Fruit fly (Drosophila melanogaster) whole organism, embryonic: ENCODE data around the gene CG33233.

ENCODE experiments used
- Bgb ChIP-seq: fragments of 200-800 bp; sonication (Bioruptor generic); IDR thresholded peaks from 2 replicates; pipeline ENCODE4 v1.3.6; 2022; ENCODE audit warnings: missing biosample characterization, missing genetic modification characterization; ENCODE audit not compliant: partially characterized antibody
- CG10209 ChIP-seq: fragments of 200-800 bp; sonication (Bioruptor generic); optimal IDR thresholded peaks from 3 replicates; lab custom pipeline; 2017; ENCODE audit warnings: missing biosample characterization, mild to moderate bottlenecking, missing genetic modification characterization, missing genetic modification reagents
- CG10462 ChIP-seq: fragments of 200-800 bp; sonication (Bioruptor generic); optimal IDR thresholded peaks from 2 replicates; lab custom pipeline; 2016; ENCODE audit warnings: missing biosample characterization, missing genetic modification characterization
- CG10565 ChIP-seq: fragments of 200-800 bp; sonication (Bioruptor generic); optimal IDR thresholded peaks from 3 replicates; lab custom pipeline; 2016; ENCODE audit warnings: missing biosample characterization, mild to moderate bottlenecking, missing genetic modification characterization
- CG12219 ChIP-seq: fragments of 200-800 bp; sonication (Bioruptor generic); optimal IDR thresholded peaks from 3 replicates; lab custom pipeline; 2018; ENCODE audit warnings: missing biosample characterization, mild to moderate bottlenecking, missing genetic modification characterization
- CG1602 ChIP-seq: fragments of 200-800 bp; sonication (Bioruptor generic); optimal IDR thresholded peaks from 3 replicates; lab custom pipeline; 2016; ENCODE audit warnings: missing biosample characterization, missing genetic modification characterization
- CG18599 ChIP-seq: fragments of 200-800 bp; sonication (Bioruptor generic); optimal IDR thresholded peaks from 3 replicates; lab custom pipeline; 2017; ENCODE audit warnings: missing biosample characterization, missing genetic modification characterization, mild to moderate bottlenecking, moderate library complexity, missing genetic modification reagents
- CG3065 ChIP-seq: fragments of 200-800 bp; sonication (Bioruptor generic); optimal IDR thresholded peaks from 2 replicates; lab custom pipeline; 2016; ENCODE audit warnings: missing biosample characterization, missing genetic modification characterization
- CG32767 ChIP-seq: fragments of 200-800 bp; sonication (Bioruptor generic); IDR thresholded peaks from 2 replicates; pipeline ENCODE4 v1.3.6; 2022; ENCODE audit warnings: missing biosample characterization, missing genetic modification characterization
- CG3847 ChIP-seq: fragments of 200-800 bp; sonication (Bioruptor generic); IDR thresholded peaks from 2 replicates; pipeline ENCODE4 v1.3.6; 2022; ENCODE audit warnings: missing biosample characterization, missing genetic modification characterization
- CG3995 ChIP-seq: fragments of 200-800 bp; sonication (Bioruptor generic); optimal IDR thresholded peaks from 3 replicates; lab custom pipeline; 2016; ENCODE audit warnings: missing biosample characterization, missing genetic modification characterization
- CG4328 ChIP-seq: fragments of 200-800 bp; sonication (Bioruptor generic); optimal IDR thresholded peaks from 3 replicates; lab custom pipeline; 2017; ENCODE audit warnings: missing biosample characterization, missing genetic modification reagents, missing genetic modification characterization
- CG5180 ChIP-seq: fragments of 200-800 bp; sonication (Bioruptor generic); optimal IDR thresholded peaks from 3 replicates; lab custom pipeline; 2017; ENCODE audit warnings: missing biosample characterization, missing genetic modification characterization, mild to moderate bottlenecking, moderate library complexity, missing genetic modification reagents
- CG5245 ChIP-seq: fragments of 200-800 bp; sonication (Bioruptor generic); optimal IDR thresholded peaks from 3 replicates; lab custom pipeline; 2016; ENCODE audit warnings: missing biosample characterization, missing genetic modification characterization
- CG6254 ChIP-seq: fragments of 200-800 bp; sonication (Bioruptor generic); optimal IDR thresholded peaks from 3 replicates; lab custom pipeline; 2017; ENCODE audit warnings: mild to moderate bottlenecking, missing biosample characterization, missing genetic modification reagents, missing genetic modification characterization
- CG6765 ChIP-seq: fragments of 200-800 bp; sonication (Bioruptor generic); optimal IDR thresholded peaks from 3 replicates; lab custom pipeline; 2017; ENCODE audit warnings: missing biosample characterization, mild to moderate bottlenecking, missing genetic modification characterization
- CG7372 ChIP-seq: fragments of 200-800 bp; sonication (Bioruptor generic); IDR thresholded peaks from 2 replicates; pipeline ENCODE4 v1.3.6; 2022; ENCODE audit warnings: missing biosample characterization, missing genetic modification characterization
- CG7987 ChIP-seq: fragments of 200-800 bp; sonication (Bioruptor generic); optimal IDR thresholded peaks from 2 replicates; lab custom pipeline; 2018; ENCODE audit warnings: missing biosample characterization, mild to moderate bottlenecking, missing genetic modification characterization, moderate library complexity
- CG8281 ChIP-seq: fragments of 200-800 bp; sonication (Bioruptor generic); optimal IDR thresholded peaks from 2 replicates; lab custom pipeline; 2018; ENCODE audit warnings: missing biosample characterization, mild to moderate bottlenecking, missing genetic modification characterization, moderate library complexity
- CG8290 ChIP-seq, 3 experiments: fragments of 200-800 bp; sonication (Bioruptor generic); optimal IDR thresholded peaks; 2 replicates each; lab custom pipeline; 2016 to 2019; ENCODE audit warnings: missing biosample characterization in 3 of 3, missing genetic modification characterization in 3 of 3, mild to moderate bottlenecking in 2 of 3, moderate library complexity in 1 of 3
- CG8388 ChIP-seq: fragments of 200-800 bp; sonication (Bioruptor generic); optimal IDR thresholded peaks from 2 replicates; lab custom pipeline; 2019; ENCODE audit warnings: missing biosample characterization, mild to moderate bottlenecking, missing genetic modification characterization, moderate library complexity
- CG9437 ChIP-seq: fragments of 200-800 bp; sonication (Bioruptor generic); optimal IDR thresholded peaks from 2 replicates; lab custom pipeline; 2018; ENCODE audit warnings: missing biosample characterization, mild to moderate bottlenecking, missing genetic modification characterization
- CoRest ChIP-seq: fragments of 200-800 bp; sonication (Bioruptor generic); optimal IDR thresholded peaks from 3 replicates; lab custom pipeline; 2018; ENCODE audit warnings: missing biosample characterization, mild to moderate bottlenecking, missing genetic modification characterization, moderate library complexity
- Dek ChIP-seq: fragments of 200-800 bp; sonication (Bioruptor generic); optimal IDR thresholded peaks from 3 replicates; lab custom pipeline; 2019; ENCODE audit warnings: missing biosample characterization, mild to moderate bottlenecking, missing genetic modification characterization, moderate library complexity
- Gug ChIP-seq: fragments of 200-800 bp; sonication (Bioruptor generic); IDR thresholded peaks from 4 replicates; pipeline ENCODE4 v1.3.6; 2022; ENCODE audit warnings: missing biosample characterization, missing genetic modification characterization
- HLH3B ChIP-seq: fragments of 200-800 bp; sonication (Bioruptor generic); IDR thresholded peaks from 2 replicates; pipeline ENCODE4 v1.3.6; 2022; ENCODE audit warnings: missing biosample characterization, missing genetic modification characterization
- Hsf ChIP-seq: fragments of 200-800 bp; sonication (Bioruptor generic); optimal IDR thresholded peaks from 3 replicates; lab custom pipeline; 2016; ENCODE audit warnings: missing biosample characterization, missing genetic modification characterization
- Mes4 ChIP-seq: fragments of 200-800 bp; sonication (Bioruptor generic); optimal IDR thresholded peaks from 2 replicates; lab custom pipeline; 2016; ENCODE audit warnings: missing biosample characterization, missing genetic modification characterization
- Oli ChIP-seq: fragments of 200-800 bp; sonication (Bioruptor generic); optimal IDR thresholded peaks from 2 replicates; lab custom pipeline; 2018; ENCODE audit warnings: missing biosample characterization, mild to moderate bottlenecking, missing genetic modification characterization, moderate library complexity
- Rx ChIP-seq: fragments of 200-800 bp; sonication (Bioruptor generic); IDR thresholded peaks from 2 replicates; pipeline ENCODE4 v1.3.6; 2022; ENCODE audit warnings: missing biosample characterization, missing genetic modification characterization
- Six4 ChIP-seq: fragments of 200-800 bp; sonication (Bioruptor generic); optimal IDR thresholded peaks from 2 replicates; lab custom pipeline; 2016; ENCODE audit warnings: missing biosample characterization, missing genetic modification characterization
- Sox100B ChIP-seq: fragments of 200-800 bp; sonication (Bioruptor generic); optimal IDR thresholded peaks from 3 replicates; lab custom pipeline; 2018; ENCODE audit warnings: missing biosample characterization, mild to moderate bottlenecking, missing genetic modification characterization
- Stat92E ChIP-seq, 3 experiments: fragments of >200 bp in 2 of 3; fragments of 200-800 bp in 1 of 3; sonication (Bioruptor generic) in 1 of 3; optimal IDR thresholded peaks; 2 replicates each; lab custom pipeline; 2017 to 2019; ENCODE audit warnings: missing biosample characterization in 3 of 3, missing genetic modification characterization in 3 of 3, mild to moderate bottlenecking in 1 of 3, moderate library complexity in 1 of 3
- bowl ChIP-seq: fragments of 200-800 bp; sonication (Bioruptor generic); IDR thresholded peaks from 2 replicates; pipeline ENCODE4 v1.3.6; 2022; ENCODE audit warnings: missing biosample characterization, missing genetic modification characterization
- chm ChIP-seq: fragments of 200-800 bp; sonication (Bioruptor generic); IDR thresholded peaks from 2 replicates; pipeline ENCODE4 v1.3.6; 2022; ENCODE audit warnings: missing biosample characterization, missing genetic modification characterization
- disco-r ChIP-seq: fragments of 200-800 bp; sonication (Bioruptor generic); optimal IDR thresholded peaks from 2 replicates; lab custom pipeline; 2016; ENCODE audit warnings: missing biosample characterization, missing genetic modification characterization
- eve ChIP-seq, 2 experiments: fragments of >200 bp; optimal IDR thresholded peaks; 2 replicates each; lab custom pipeline; 2017; ENCODE audit warnings: missing biosample characterization in 2 of 2, missing genetic modification characterization in 2 of 2
- ewg ChIP-seq: fragments of 200-800 bp; sonication (Bioruptor generic); optimal IDR thresholded peaks from 3 replicates; lab custom pipeline; 2017; ENCODE audit warnings: mild to moderate bottlenecking, missing biosample characterization, missing genetic modification reagents, missing genetic modification characterization
- fru ChIP-seq: fragments of >200 bp; optimal IDR thresholded peaks from 2 replicates; lab custom pipeline; 2017
- hb ChIP-seq: fragments of 200-800 bp; sonication (Bioruptor generic); IDR thresholded peaks from 3 replicates; pipeline ENCODE4 v1.3.6; 2022; ENCODE audit warnings: missing biosample characterization, missing genetic modification characterization; ENCODE audit not compliant: partially characterized antibody
- hbn ChIP-seq: fragments of 200-800 bp; sonication (Bioruptor generic); IDR thresholded peaks from 2 replicates; pipeline ENCODE4 v1.3.6; 2022; ENCODE audit warnings: missing biosample characterization, missing genetic modification characterization; ENCODE audit not compliant: partially characterized antibody
- kah ChIP-seq: fragments of 200-800 bp; sonication (Bioruptor generic); optimal IDR thresholded peaks from 2 replicates; lab custom pipeline; 2018; ENCODE audit warnings: missing biosample characterization, mild to moderate bottlenecking, missing genetic modification characterization
- odd ChIP-seq: fragments of 200-800 bp; sonication (Bioruptor generic); optimal IDR thresholded peaks from 2 replicates; lab custom pipeline; 2017; ENCODE audit warnings: missing biosample characterization, mild to moderate bottlenecking, missing genetic modification characterization
- org-1 ChIP-seq: fragments of 200-800 bp; sonication (Bioruptor generic); optimal IDR thresholded peaks from 2 replicates; lab custom pipeline; 2017; ENCODE audit warnings: missing biosample characterization, missing genetic modification characterization
- phol ChIP-seq: fragments of 200-800 bp; sonication (Bioruptor generic); optimal IDR thresholded peaks from 3 replicates; lab custom pipeline; 2018; ENCODE audit warnings: missing biosample characterization, mild to moderate bottlenecking, missing genetic modification characterization, moderate library complexity
- sc ChIP-seq, 3 experiments: fragments of >200 bp in 2 of 3; fragments of 200-800 bp in 1 of 3; sonication (Bioruptor generic) in 1 of 3; optimal IDR thresholded peaks; 2 replicates in 2 of 3; 3 replicates in 1 of 3; lab custom pipeline; 2017; ENCODE audit warnings: mild to moderate bottlenecking in 1 of 3, missing biosample characterization in 1 of 3, missing genetic modification characterization in 1 of 3, missing genetic modification reagents in 1 of 3
- slp2 ChIP-seq: fragments of 200-800 bp; sonication (Bioruptor generic); optimal IDR thresholded peaks from 2 replicates; lab custom pipeline; 2016; ENCODE audit warnings: missing biosample characterization, missing genetic modification characterization
- tup ChIP-seq: fragments of 200-800 bp; sonication (Bioruptor generic); optimal IDR thresholded peaks from 2 replicates; lab custom pipeline; 2016; ENCODE audit warnings: missing biosample characterization, mild to moderate bottlenecking, missing genetic modification characterization, moderate library complexity
- vfl ChIP-seq: fragments of 200-800 bp; sonication (Bioruptor generic); optimal IDR thresholded peaks from 2 replicates; lab custom pipeline; 2016; ENCODE audit warnings: missing biosample characterization, missing genetic modification characterization
- vvl ChIP-seq: fragments of 200-800 bp; sonication (Bioruptor generic); IDR thresholded peaks from 2 replicates; pipeline ENCODE4 v1.3.6; 2022; ENCODE audit warnings: missing biosample characterization, missing genetic modification characterization

CG33233 gene

DNA sequence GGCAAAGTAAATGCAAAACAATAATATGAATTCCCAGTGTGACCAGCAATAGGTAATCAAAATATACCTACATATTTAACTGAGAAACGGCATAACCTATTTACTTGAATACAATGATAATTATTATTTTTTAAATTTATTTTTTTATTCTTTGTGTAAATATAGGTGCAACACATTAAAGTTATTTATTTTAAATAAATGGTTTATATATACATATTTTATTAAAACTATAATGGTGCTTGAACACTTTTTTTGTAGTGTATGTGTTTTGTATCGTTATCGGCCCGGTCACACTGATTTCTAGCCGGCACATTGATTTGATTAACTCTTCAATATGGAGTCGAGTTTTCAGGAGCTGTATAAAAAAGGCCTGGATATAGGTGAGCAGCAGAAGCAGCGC, 7.6 kb upstream of the CG33233 start, which contains the start of the genes ProRS-m, CG42304 and Snup (continued):
- TF ChIP-seq hbn (GFP tag; lab: Robert Waterston, UW) (no peak), Rx (GFP tag; lab: Robert Waterston, UW) (no peak), Gug (GFP tag; lab: Robert Waterston, UW) (no peak; the same call in 3 of the 4 replicates), CG6254 (GFP tag; lab: Kevin White, UChicago) (no peak), kah (GFP tag; lab: Kevin White, UChicago) (no peak), CG8388 (GFP tag; lab: Kevin White, UChicago) (peak; percentile 61), CG10565 (GFP tag; lab: Kevin White, UChicago) (no peak), odd (no peak), phol (tag; lab: Kevin White, UChicago) (peak; percentile 88), CG3847 (GFP tag; lab: Robert Waterston, UW) (peak; percentile 44; the same call in 1 of the 2 replicates), CoRest (tag; lab: Kevin White, UChicago) (no peak), bowl (GFP tag; lab: Robert Waterston, UW) (no peak), Oli (tag; lab: Kevin White, UChicago) (peak; percentile 16), HLH3B (GFP tag; lab: Robert Waterston, UW) (peak; percentile 84), ewg (peak; percentile 29), Dek (tag; lab: Kevin White, UChicago) (peak; percentile 50), vfl (GFP tag; lab: Kevin White, UChicago) (no peak), CG3995 (no peak), Sox100B (GFP tag; lab: Kevin White, UChicago) (no peak), Mes4 (GFP tag; lab: Kevin White, UChicago) (no peak), CG9437 (GFP tag; lab: Kevin White, UChicago) (peak; percentile 30), hb (GFP tag; lab: Robert Waterston, UW) (no peak), CG1602 (GFP tag; lab: Kevin White, UChicago) (peak; percentile 25), CG10462 (GFP tag; lab: Kevin White, UChicago) (no peak), vvl (GFP tag; lab: Robert Waterston, UW) (peak; percentile 86), CG6765 (no peak), sc (optimal IDR thresholded peaks at IDR 0.05; lab: Kevin White, UChicago) (no peak), sc (GFP tag; optimal IDR thresholded peaks at IDR 0.05; lab: Kevin White, UChicago) (no peak), tup (no peak), eve (GFP tag; optimal IDR thresholded peaks at IDR 0.05; lab: Kevin White, UChicago) (no peak), CG5245 (GFP tag; lab: Kevin White, UChicago) (no peak), CG8290 (GFP tag; optimal IDR thresholded peaks at IDR 0.05; lab: Kevin White, UChicago) (no peak), CG8290 (tag; optimal IDR thresholded peaks at IDR 0.05; lab: Kevin White, UChicago) (no peak), CG10209 (no peak), CG7372 (peak; percentile 56; the same call in 1 of the 2 replicates), CG3065 (no peak), org-1 (GFP tag; lab: Kevin White, UChicago) (no peak), chm (GFP tag; lab: Robert Waterston, UW) (no peak), CG12219 (GFP tag; lab: Kevin White, UChicago) (no peak), CG5180 (no peak), slp2 (GFP tag; lab: Kevin White, UChicago) (no peak), fru (lab: Kevin White, UChicago) (no peak), CG18599 (peak; percentile 44), Bgb (no peak), Stat92E (GFP tag; optimal IDR thresholded peaks at IDR 0.05; lab: Kevin White, UChicago) (peak in 1 of 3 experiments; percentile 18), Hsf (GFP tag; lab: Kevin White, UChicago) (no peak), CG8281 (tag; lab: Kevin White, UChicago) (no peak), Six4 (GFP tag; lab: Kevin White, UChicago) (no peak), CG4328 (no peak), CG32767 (GFP tag; lab: Robert Waterston, UW) (peak; percentile 64; the same call in 1 of the 2 replicates), disco-r (no peak), CG7987 (GFP tag; lab: Kevin White, UChicago) (no peak)
